Worm (Caenorhabditis elegans): ENCODE measurements around the gene ddp-1.

DNA sequence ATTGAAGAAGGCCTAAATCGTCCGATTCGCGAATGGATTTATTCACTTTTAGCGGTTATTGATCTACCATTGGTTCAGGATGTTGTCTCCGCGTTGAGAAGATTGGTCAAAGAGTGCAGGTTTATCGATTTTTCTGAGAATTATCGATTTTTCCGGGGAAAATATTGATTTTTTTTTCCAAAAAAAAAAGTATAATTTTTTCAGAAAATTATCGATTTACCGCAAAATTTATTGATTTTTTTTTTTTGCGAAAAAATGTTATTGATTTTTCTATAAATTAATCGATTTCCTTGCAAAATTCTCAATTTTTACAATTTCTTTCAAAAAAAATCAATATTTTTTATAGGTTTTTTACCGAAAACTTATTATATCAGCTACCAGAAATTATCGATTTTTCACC, 20.5 kb downstream of the ddp-1 start:
- TF ChIP-seq snpc-3.4 (tag; optimal IDR thresholded peaks at IDR 0.05) (no peak), aptf-2 (GFP tag; conservative IDR thresholded peaks at IDR 0.05) (no peak), unc-130 (GFP tag; optimal IDR thresholded peaks at IDR 0.05) (no peak), F33H1.4 (GFP tag; IDR thresholded peaks at IDR 0.05) (no peak), B0261.1 (tag; optimal IDR thresholded peaks at IDR 0.05) (no peak), madf-8 (GFP tag; conservative IDR thresholded peaks at IDR 0.05) (no peak), ztf-25 (GFP tag; IDR thresholded peaks at IDR 0.05) (no peak), madf-6 (GFP tag; IDR thresholded peaks at IDR 0.05) (no peak), unc-62 (GFP tag; optimal IDR thresholded peaks at IDR 0.05) (no peak), lin-35 (GFP tag; optimal IDR thresholded peaks at IDR 0.05) (no peak), tbp1 (GFP tag; optimal IDR thresholded peaks at IDR 0.05) (no peak), ama-1 (optimal IDR thresholded peaks at IDR 0.05) (no peak), ama-1 (GFP tag; optimal IDR thresholded peaks at IDR 0.05) (no peak), snpc-4 (GFP tag; optimal IDR thresholded peaks at IDR 0.05) (no peak), snpc-4 (tag; optimal IDR thresholded peaks at IDR 0.05) (no peak), hlh-26 (GFP tag; conservative IDR thresholded peaks at IDR 0.05) (no peak)
